Worm (Caenorhabditis elegans) whole organism, mixed stage, embryonic: ENCODE data around the gene nprl-2.
A peak's percentile ranks its signal among the peaks of the same experiment; 100 is the strongest.

Source experiments
- M03D4.4 ChIP-seq: sonication (generic microtip); optimal IDR thresholded peaks from 2 replicates; lab custom pipeline; 2017; ENCODE audit warnings: mild to moderate bottlenecking, missing genetic modification characterization, missing compliant biosample characterization
- bed-3 ChIP-seq: fragments of 200-800 bp; sonication (Bioruptor generic); optimal IDR thresholded peaks from 3 replicates; lab custom pipeline; 2018; ENCODE audit warnings: mild to moderate bottlenecking, missing genetic modification characterization, moderate library complexity, missing compliant biosample characterization
- blmp-1 ChIP-seq: fragments of 150-350 bp; optimal IDR thresholded peaks from 2 replicates; lab custom pipeline; 2014; ENCODE audit warnings: missing biosample characterization, missing genetic modification characterization
- ceh-39 ChIP-seq: fragments of 150-350 bp; optimal IDR thresholded peaks from 2 replicates; lab custom pipeline; 2014; ENCODE audit warnings: missing biosample characterization, missing genetic modification characterization
- ceh-43 ChIP-seq: fragments of 200-800 bp; sonication (Bioruptor generic); optimal IDR thresholded peaks from 2 replicates; lab custom pipeline; 2018; ENCODE audit warnings: mild to moderate bottlenecking, missing genetic modification characterization, moderate library complexity, missing compliant biosample characterization
- ceh-83 ChIP-seq: fragments of 200-800 bp; sonication (Bioruptor generic); optimal IDR thresholded peaks from 2 replicates; lab custom pipeline; 2018; ENCODE audit warnings: mild to moderate bottlenecking, missing genetic modification characterization, missing compliant biosample characterization
- ces-1 ChIP-seq: fragments of 150-350 bp; optimal IDR thresholded peaks from 2 replicates; lab custom pipeline; 2014; ENCODE audit warnings: missing biosample characterization, missing genetic modification reagents, missing genetic modification characterization
- cnd-1 ChIP-seq: fragments of 200-800 bp; sonication (Bioruptor generic); optimal IDR thresholded peaks from 2 replicates; lab custom pipeline; 2018; ENCODE audit warnings: mild to moderate bottlenecking, missing genetic modification characterization, missing compliant biosample characterization
- drap-1 ChIP-seq: fragments of 200-800 bp; sonication (Bioruptor generic); optimal IDR thresholded peaks from 3 replicates; lab custom pipeline; 2018; ENCODE audit warnings: mild to moderate bottlenecking, missing genetic modification characterization, missing compliant biosample characterization
- elt-1 ChIP-seq: sonication (generic microtip); optimal IDR thresholded peaks from 2 replicates; lab custom pipeline; 2017; ENCODE audit warnings: missing genetic modification characterization, mild to moderate bottlenecking, missing compliant biosample characterization, antibody characterized with exemption, moderate library complexity, borderline replicate concordance; ENCODE audit not compliant: insufficient read depth
- elt-3 ChIP-seq: fragments of 150-350 bp; optimal IDR thresholded peaks from 2 replicates; lab custom pipeline; 2014; ENCODE audit warnings: missing biosample characterization, missing genetic modification characterization
- flh-1 ChIP-seq: fragments of 200-800 bp; sonication (Bioruptor generic); optimal IDR thresholded peaks from 2 replicates; lab custom pipeline; 2018; ENCODE audit warnings: mild to moderate bottlenecking, missing genetic modification characterization, moderate library complexity, missing compliant biosample characterization
- ham-2 ChIP-seq: fragments of 200-800 bp; sonication (Bioruptor generic); optimal IDR thresholded peaks from 2 replicates; lab custom pipeline; 2018; ENCODE audit warnings: mild to moderate bottlenecking, missing genetic modification characterization, missing compliant biosample characterization
- hlh-1 ChIP-seq: fragments of 150-350 bp; optimal IDR thresholded peaks from 2 replicates; lab custom pipeline; 2014; ENCODE audit warnings: missing biosample characterization, missing genetic modification reagents, missing genetic modification characterization
- lin-13 ChIP-seq: fragments of 150-350 bp; optimal IDR thresholded peaks from 2 replicates; lab custom pipeline; 2014; ENCODE audit warnings: missing biosample characterization, missing genetic modification characterization
- lin-32 ChIP-seq: fragments of 200-800 bp; sonication (Bioruptor generic); optimal IDR thresholded peaks from 2 replicates; lab custom pipeline; 2018; ENCODE audit warnings: mild to moderate bottlenecking, missing genetic modification characterization, missing compliant biosample characterization
- lsy-2 ChIP-seq: fragments of 150-350 bp; optimal IDR thresholded peaks from 2 replicates; lab custom pipeline; 2014; ENCODE audit warnings: missing biosample characterization, missing genetic modification characterization
- mab-5 ChIP-seq: fragments of 150-350 bp; optimal IDR thresholded peaks from 2 replicates; lab custom pipeline; 2014; ENCODE audit warnings: missing biosample characterization, missing genetic modification characterization
- mep-1 ChIP-seq: fragments of 150-350 bp; optimal IDR thresholded peaks from 2 replicates; lab custom pipeline; 2017; ENCODE audit warnings: missing biosample characterization, missing genetic modification reagents, missing genetic modification characterization, inconsistent platforms
- mls-2 ChIP-seq: sonication (generic microtip); optimal IDR thresholded peaks from 2 replicates; lab custom pipeline; 2016; ENCODE audit warnings: mild to moderate bottlenecking, missing genetic modification characterization, moderate library complexity, missing compliant biosample characterization
- nhr-12 ChIP-seq: fragments of 150-350 bp; optimal IDR thresholded peaks from 2 replicates; lab custom pipeline; 2014; ENCODE audit warnings: missing biosample characterization, missing genetic modification characterization
- nhr-2 ChIP-seq: fragments of 150-350 bp; optimal IDR thresholded peaks from 2 replicates; lab custom pipeline; 2014; ENCODE audit warnings: missing biosample characterization, missing genetic modification characterization
- nhr-237 ChIP-seq: fragments of 150-350 bp; optimal IDR thresholded peaks from 2 replicates; lab custom pipeline; 2014; ENCODE audit warnings: missing biosample characterization, missing genetic modification characterization
- nhr-28 ChIP-seq: fragments of 150-350 bp; optimal IDR thresholded peaks from 2 replicates; lab custom pipeline; 2014; ENCODE audit warnings: missing biosample characterization, missing genetic modification characterization
- nhr-76 ChIP-seq: sonication (generic microtip); optimal IDR thresholded peaks from 2 replicates; lab custom pipeline; 2017; ENCODE audit warnings: missing biosample characterization, missing genetic modification characterization
- pha-4 ChIP-seq: fragments of 150-350 bp; optimal IDR thresholded peaks from 2 replicates; lab custom pipeline; 2018; ENCODE audit warnings: missing biosample characterization, missing genetic modification reagents, missing genetic modification characterization
- sem-2 ChIP-seq: fragments of 200-800 bp; sonication (Bioruptor generic); optimal IDR thresholded peaks from 2 replicates; lab custom pipeline; 2018; ENCODE audit warnings: mild to moderate bottlenecking, missing genetic modification characterization, missing compliant biosample characterization
- snpc-4 ChIP-seq: fragments of 150-350 bp; optimal IDR thresholded peaks from 2 replicates; lab custom pipeline; 2014; ENCODE audit warnings: missing biosample characterization, missing genetic modification characterization
- sptf-1 ChIP-seq: sonication (generic microtip); optimal IDR thresholded peaks from 2 replicates; lab custom pipeline; 2017; ENCODE audit warnings: mild to moderate bottlenecking, missing genetic modification characterization, moderate library complexity, missing compliant biosample characterization
- tbx-8 ChIP-seq: fragments of 200-800 bp; sonication (Bioruptor generic); optimal IDR thresholded peaks from 2 replicates; lab custom pipeline; 2018; ENCODE audit warnings: mild to moderate bottlenecking, missing genetic modification characterization, moderate library complexity, missing compliant biosample characterization
- unc-120 ChIP-seq: sonication (generic microtip); optimal IDR thresholded peaks from 2 replicates; lab custom pipeline; 2017; ENCODE audit warnings: missing genetic modification characterization, missing compliant biosample characterization; ENCODE audit not compliant: poor library complexity, severe bottlenecking
- unc-39 ChIP-seq: fragments of 150-350 bp; optimal IDR thresholded peaks from 2 replicates; lab custom pipeline; 2014; ENCODE audit warnings: missing biosample characterization, missing genetic modification characterization
- unc-62 ChIP-seq: fragments of 150-350 bp; optimal IDR thresholded peaks from 2 replicates; lab custom pipeline; 2014; ENCODE audit warnings: missing biosample characterization, missing genetic modification reagents, missing genetic modification characterization
- zip-8 ChIP-seq: fragments of 150-350 bp; optimal IDR thresholded peaks from 2 replicates; lab custom pipeline; 2014; ENCODE audit warnings: missing biosample characterization, missing genetic modification characterization
- ztf-11 ChIP-seq: fragments of 150-350 bp; optimal IDR thresholded peaks from 2 replicates; lab custom pipeline; 2014; ENCODE audit warnings: missing biosample characterization, missing genetic modification characterization

Gene nprl-2

ce11 chrIV:7575147-7575768 lies 18.6 kb downstream of the nprl-2 start, which contains the start of gene cec-4:
Gene cec-4, plus strand, starts transcription at chrIV:7575718.
- TF ChIP-seq ces-1 (peak; percentile 9), lin-13 (tag; lab: Kevin White, UChicago) (no peak), hlh-1 (tag; lab: Kevin White, UChicago) (peak; percentile 50), ceh-39 (peak; percentile 97)
- TF ChIP-seq, all 35 proteins: peak for 3

ce11 chrIV:7578281-7578680 lies 21.7 kb downstream of the nprl-2 start, which contains the start of gene F32E10.5:
Gene F32E10.5, minus strand, starts transcription at chrIV:7578381.
- TF ChIP-seq nhr-76 (tag; lab: Kevin White, UChicago): no peak
- no peak for TF ChIP-seq mep-1 (tag; lab: Kevin White, UChicago)
- TF ChIP-seq lin-13 (tag; lab: Kevin White, UChicago): no peak
- TF ChIP-seq blmp-1 (tag; lab: Kevin White, UChicago): no peak
- no peak for TF ChIP-seq nhr-12 (tag; lab: Kevin White, UChicago)
- no peak for TF ChIP-seq cnd-1 (tag; lab: Kevin White, UChicago)
- no peak for TF ChIP-seq drap-1
- no peak for TF ChIP-seq sem-2 (GFP tag; lab: Kevin White, UChicago)
- TF ChIP-seq nhr-28 (tag; lab: Kevin White, UChicago): no peak

- no peak for TF ChIP-seq snpc-4 (tag; lab: Kevin White, UChicago)
- TF ChIP-seq tbx-8 (GFP tag; lab: Kevin White, UChicago): no peak
- peak; percentile 23 for TF ChIP-seq M03D4.4
- TF ChIP-seq elt-1: no peak
- TF ChIP-seq nhr-12 (tag; lab: Kevin White, UChicago): peak; percentile 24
- TF ChIP-seq nhr-28 (tag; lab: Kevin White, UChicago): no peak
- TF ChIP-seq zip-8 (tag; lab: Kevin White, UChicago): no peak
- no peak for TF ChIP-seq nhr-76 (tag; lab: Kevin White, UChicago)
- no peak for TF ChIP-seq ztf-11 (tag; lab: Kevin White, UChicago)
- TF ChIP-seq nhr-237 (tag; lab: Kevin White, UChicago): peak; percentile 88
- no peak for TF ChIP-seq elt-3 (tag; lab: Kevin White, UChicago)
- no peak for TF ChIP-seq sem-2 (GFP tag; lab: Kevin White, UChicago)
- TF ChIP-seq ham-2: peak; percentile 73
- TF ChIP-seq lsy-2 (tag; lab: Kevin White, UChicago): peak; percentile 58
- TF ChIP-seq drap-1: no peak
- TF ChIP-seq bed-3 (GFP tag; lab: Kevin White, UChicago): no peak
- peak; percentile 24 for TF ChIP-seq hlh-1 (tag; lab: Kevin White, UChicago)
- peak; percentile 15 for TF ChIP-seq unc-62 (GFP tag; lab: Kevin White, UChicago)
- TF ChIP-seq nhr-2 (tag; lab: Kevin White, UChicago): no peak
- no peak for TF ChIP-seq cnd-1 (tag; lab: Kevin White, UChicago)
- TF ChIP-seq mab-5 (tag; lab: Kevin White, UChicago): no peak
- TF ChIP-seq mep-1 (tag; lab: Kevin White, UChicago): peak; percentile 87
- TF ChIP-seq flh-1: no peak
- peak; percentile 83 for TF ChIP-seq ceh-39
- no peak for TF ChIP-seq unc-39 (tag; lab: Kevin White, UChicago)
- TF ChIP-seq ces-1: peak; percentile 95
- no peak for TF ChIP-seq ceh-43 (GFP tag; lab: Kevin White, UChicago)
- TF ChIP-seq pha-4 (tag; lab: Kevin White, UChicago): peak; percentile 92
- TF ChIP-seq blmp-1 (tag; lab: Kevin White, UChicago): no peak
- TF ChIP-seq sptf-1 (tag; lab: Kevin White, UChicago): peak; percentile 49
- TF ChIP-seq mls-2: peak; percentile 57
- peak; percentile 84 for TF ChIP-seq unc-120 (tag; lab: Kevin White, UChicago)
- peak; percentile 57 for TF ChIP-seq lin-13 (tag; lab: Kevin White, UChicago)
- no peak for TF ChIP-seq lin-32 (GFP tag; lab: Kevin White, UChicago)
- no peak for TF ChIP-seq ceh-83 (GFP tag; lab: Kevin White, UChicago)
Measured at ce11 chrIV:7580062-7580614, 23.5 kb downstream of the nprl-2 start, which contains the start of the genes cec-5 and nol-10. Gene cec-5, minus strand, starts transcription at chrIV:7580112. Gene nol-10, plus strand, starts transcription at chrIV:7580597.
